Fruit fly (Drosophila melanogaster): ENCODE data around the gene Syx17.
A peak's percentile ranks its signal among the peaks of the same experiment; 100 is the strongest.

Gene Syx17

dm6 chr3L:4383543-4384325 lies 19.6 kb upstream of the Syx17 start (continued):
- TF ChIP-seq CG10959 (GFP tag; IDR thresholded peaks at IDR 0.05): 0 out of 2 replicates have a peak, but pooled peaks have one; percentile 43
- TF ChIP-seq CG14710 (tag; optimal IDR thresholded peaks at IDR 0.05): peak; percentile 32
- TF ChIP-seq z (GFP tag; IDR thresholded peaks at IDR 0.05): peak; percentile 49; the same call in 1 of the 3 replicates
- no peak for TF ChIP-seq seq (GFP tag; IDR thresholded peaks at IDR 0.05)
- TF ChIP-seq CG2889 (GFP tag; IDR thresholded peaks at IDR 0.05): 0 out of 3 replicates have a peak, but pooled peaks have one; percentile 24
- peak; percentile 53 for TF ChIP-seq Sox100B (GFP tag; optimal IDR thresholded peaks at IDR 0.05)
- no peak for TF ChIP-seq Kr (GFP tag; optimal IDR thresholded peaks at IDR 0.05)
- TF ChIP-seq CG11093 (GFP tag; IDR thresholded peaks at IDR 0.05): no peak
- TF ChIP-seq Bdp1 (GFP tag; optimal IDR thresholded peaks at IDR 0.05): no peak
- TF ChIP-seq CG12299 (tag; optimal IDR thresholded peaks at IDR 0.05): no peak
- TF ChIP-seq Stat92E (GFP tag; optimal IDR thresholded peaks at IDR 0.05): peak in 1 of 3 experiments; percentile 5
- peak; percentile 59 for TF ChIP-seq aop (GFP tag; IDR thresholded peaks at IDR 0.05)
- TF ChIP-seq tll (GFP tag; optimal IDR thresholded peaks at IDR 0.05): no peak
- TF ChIP-seq Nf-YC (tag; optimal IDR thresholded peaks at IDR 0.05): peak; percentile 14
- peak; percentile 18; the same call in 1 of the 2 replicates for TF ChIP-seq CG11696 (GFP tag; IDR thresholded peaks at IDR 0.05)
- TF ChIP-seq Oli (tag; optimal IDR thresholded peaks at IDR 0.05): no peak
- peak; percentile 35; the same call in 1 of the 3 replicates for TF ChIP-seq row (GFP tag; IDR thresholded peaks at IDR 0.05)
- TF ChIP-seq CG2712 (tag; optimal IDR thresholded peaks at IDR 0.05): peak; percentile 14

- TF ChIP-seq lmd (GFP tag; IDR thresholded peaks at IDR 0.05) (no peak), CG14860 (GFP tag; IDR thresholded peaks at IDR 0.05; ENCODE audit: partially characterized antibody) (no peak), Gug (GFP tag; IDR thresholded peaks at IDR 0.05) (no peak), CG3407 (GFP tag; optimal IDR thresholded peaks at IDR 0.05) (no peak), nmo (GFP tag; optimal IDR thresholded peaks at IDR 0.05) (no peak), usp (GFP tag; optimal IDR thresholded peaks at IDR 0.05) (no peak), CG31224 (GFP tag; IDR thresholded peaks at IDR 0.05) (no peak), ranshi (GFP tag; IDR thresholded peaks at IDR 0.05) (no peak), CG6765 (GFP tag; optimal IDR thresholded peaks at IDR 0.05) (no peak), so (GFP tag; IDR thresholded peaks at IDR 0.05) (no peak), CoRest (tag; optimal IDR thresholded peaks at IDR 0.05) (no peak), CG31365 (tag; optimal IDR thresholded peaks at IDR 0.05) (no peak), CG3838 (GFP tag; optimal IDR thresholded peaks at IDR 0.05) (no peak), chif (GFP tag; optimal IDR thresholded peaks at IDR 0.05) (no peak), Optix (GFP tag; IDR thresholded peaks at IDR 0.05) (no peak), her (GFP tag; optimal IDR thresholded peaks at IDR 0.05) (no peak), Vsx1 (GFP tag; optimal IDR thresholded peaks at IDR 0.05) (no peak), CG14050 (GFP tag; IDR thresholded peaks at IDR 0.05) (no peak), CG5245 (GFP tag; optimal IDR thresholded peaks at IDR 0.05) (no peak), CG2202 (tag; optimal IDR thresholded peaks at IDR 0.05) (no peak), fu2 (GFP tag; optimal IDR thresholded peaks at IDR 0.05) (no peak), kni (GFP tag; optimal IDR thresholded peaks at IDR 0.05) (peak; percentile 27), CG15696 (tag; optimal IDR thresholded peaks at IDR 0.05) (no peak), Chrac-16 (GFP tag; optimal IDR thresholded peaks at IDR 0.05) (no peak), CG11504 (tag; optimal IDR thresholded peaks at IDR 0.05) (no peak), CG13296 (GFP tag; optimal IDR thresholded peaks at IDR 0.05) (no peak), Dref (GFP tag; IDR thresholded peaks at IDR 0.05) (no peak), Myb (GFP tag; optimal IDR thresholded peaks at IDR 0.05) (no peak), Dll (GFP tag; IDR thresholded peaks at IDR 0.05; ENCODE audit: partially characterized antibody) (no peak), gcm (GFP tag; optimal IDR thresholded peaks at IDR 0.05) (no peak), CG9876 (GFP tag; optimal IDR thresholded peaks at IDR 0.05) (no peak), CkIIα-i1 (GFP tag; IDR thresholded peaks at IDR 0.05) (no peak)
Measured at dm6 chr3L:4384326-4384662, 19.0 kb upstream of the Syx17 start, which contains the start of gene slow. TSS of gene slow (plus strand) at chr3L:4384442.
